Fruit fly (Drosophila melanogaster): ENCODE measurements around the gene mtg.

DNA sequence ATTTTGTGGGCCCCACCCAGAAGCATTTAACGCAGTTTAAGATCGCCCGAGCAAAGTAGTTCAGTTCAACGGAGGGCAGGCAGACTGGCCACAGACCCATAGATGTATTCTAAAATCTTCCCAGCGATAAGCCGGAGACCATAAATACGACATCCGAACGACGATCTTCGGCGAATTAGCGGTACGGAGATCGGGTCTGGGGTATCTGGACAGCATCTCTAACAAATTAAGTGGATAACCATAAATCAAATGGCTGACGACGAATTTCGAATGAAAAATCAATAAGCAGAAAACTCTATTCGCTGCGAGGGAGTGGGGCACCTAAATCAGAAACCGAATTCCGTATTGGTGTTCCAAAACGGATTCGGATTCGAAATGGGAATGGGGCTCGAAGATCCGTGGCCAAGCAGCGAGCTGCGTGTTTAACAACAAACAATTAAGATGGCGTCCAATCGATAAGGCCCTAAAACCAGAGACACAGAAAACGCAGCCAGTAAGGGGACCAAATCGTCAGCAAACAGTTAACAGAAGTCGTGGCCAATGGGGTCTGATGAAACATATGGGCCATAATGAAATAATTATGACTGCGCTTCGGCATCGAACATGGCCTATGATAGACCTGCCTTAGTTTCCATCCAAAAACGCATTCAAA, 39.3 kb upstream of the mtg start:
- TF ChIP-seq CG8478 (optimal IDR thresholded peaks at IDR 0.05) (no peak), CTCF (optimal IDR thresholded peaks at IDR 0.05) (no peak)
